Worm (Caenorhabditis elegans): ENCODE data around the gene R13H7.2.
"Not testable (repeated sequence)": the region's sequence is repeated elsewhere in the genome, so short reads cannot be mapped to it uniquely, and the experiment has no call there.

Gene R13H7.2

ce11 chrIV:6841562-6842282 lies 17.4 kb downstream of the R13H7.2 start:
- TF ChIP-seq unc-62 (GFP tag; optimal IDR thresholded peaks at IDR 0.05), result no peak

ce11 chrIV:6839091-6839522 lies 20.1 kb downstream of the R13H7.2 start:
- no peak for TF ChIP-seq unc-62 (GFP tag; optimal IDR thresholded peaks at IDR 0.05)

ce11 chrIV:6836769-6837168 lies 22.4 kb downstream of the R13H7.2 start:
- no peak for TF ChIP-seq unc-62 (GFP tag; optimal IDR thresholded peaks at IDR 0.05)

ce11 chrIV:6834705-6835104 lies 24.5 kb downstream of the R13H7.2 start:
- TF ChIP-seq unc-62 (GFP tag; optimal IDR thresholded peaks at IDR 0.05), result no peak

- TF ChIP-seq unc-62 (GFP tag; optimal IDR thresholded peaks at IDR 0.05), result no peak
Observed at ce11 chrIV:6833617-6834016, 25.6 kb downstream of the R13H7.2 start.

ce11 chrIV:6832194-6832593 lies 27.0 kb downstream of the R13H7.2 start:
- no peak for TF ChIP-seq unc-62 (GFP tag; optimal IDR thresholded peaks at IDR 0.05)

- no peak for TF ChIP-seq unc-62 (GFP tag; optimal IDR thresholded peaks at IDR 0.05)
Observed at ce11 chrIV:6829902-6830301, 29.3 kb downstream of the R13H7.2 start, which contains the start of gene H20E11.1. H20E11.1 (plus strand) TSS chrIV:6830145.

- not testable (repeated sequence) for TF ChIP-seq unc-62 (GFP tag; optimal IDR thresholded peaks at IDR 0.05)
Observed at ce11 chrIV:6827477-6827876, 31.7 kb downstream of the R13H7.2 start, which contains the start of gene H20E11.2. H20E11.2 (plus strand) TSS chrIV:6827777.

- no peak for TF ChIP-seq unc-62 (GFP tag; optimal IDR thresholded peaks at IDR 0.05)
Observed at ce11 chrIV:6824622-6825021, 34.5 kb downstream of the R13H7.2 start, which contains the start of gene H20E11.3. H20E11.3 (plus strand) TSS chrIV:6824816.

- TF ChIP-seq unc-62 (GFP tag; optimal IDR thresholded peaks at IDR 0.05), result no peak
Observed at ce11 chrIV:6822406-6822805, 36.8 kb downstream of the R13H7.2 start, which contains the start of gene C17H12.6. C17H12.6 (minus strand) TSS chrIV:6822506.

- TF ChIP-seq unc-62 (GFP tag; optimal IDR thresholded peaks at IDR 0.05), result no peak
Observed at ce11 chrIV:6821709-6822108, 37.5 kb downstream of the R13H7.2 start.

ce11 chrIV:6818369-6818768 lies 40.8 kb downstream of the R13H7.2 start, which contains the start of gene C17H12.8:
C17H12.8 (plus strand) TSS chrIV:6818703.
- no peak for TF ChIP-seq unc-62 (GFP tag; optimal IDR thresholded peaks at IDR 0.05)

- no peak for TF ChIP-seq unc-62 (GFP tag; optimal IDR thresholded peaks at IDR 0.05)
Observed at ce11 chrIV:6817554-6817953, 41.6 kb downstream of the R13H7.2 start, which contains the start of gene C17H12.5. C17H12.5 (minus strand) TSS chrIV:6817654.

ce11 chrIV:6811808-6812207 lies 47.4 kb downstream of the R13H7.2 start, which contains the start of gene ceh-48:
ceh-48 (plus strand) TSS chrIV:6812108.
- no peak for TF ChIP-seq unc-62 (GFP tag; optimal IDR thresholded peaks at IDR 0.05)

- no peak for TF ChIP-seq unc-62 (GFP tag; optimal IDR thresholded peaks at IDR 0.05)
Observed at ce11 chrIV:6809756-6810155, 49.4 kb downstream of the R13H7.2 start.

- TF ChIP-seq unc-62 (GFP tag; optimal IDR thresholded peaks at IDR 0.05), result no peak
Observed at ce11 chrIV:6806475-6807063, 52.6 kb downstream of the R13H7.2 start, which contains the start of gene C17H12.10. C17H12.10 (plus strand) TSS chrIV:6806799.

ce11 chrIV:6804815-6805214 lies 54.4 kb downstream of the R13H7.2 start, which contains the start of gene C17H12.37:
C17H12.37 (plus strand) TSS chrIV:6805115.
- no peak for TF ChIP-seq unc-62 (GFP tag; optimal IDR thresholded peaks at IDR 0.05)
